Worm (Caenorhabditis elegans) whole organism, mixed stage, embryonic: ENCODE measurements around the gene R02F2.8.

Experiments used
- cnd-1 ChIP-seq: fragments of 200-800 bp; sonication (Bioruptor generic); optimal IDR thresholded peaks from 2 replicates; lab custom pipeline; 2018; ENCODE audit warnings: mild to moderate bottlenecking, missing genetic modification characterization, missing compliant biosample characterization
- mls-2 ChIP-seq: sonication (generic microtip); optimal IDR thresholded peaks from 2 replicates; lab custom pipeline; 2016; ENCODE audit warnings: mild to moderate bottlenecking, missing genetic modification characterization, moderate library complexity, missing compliant biosample characterization
- nhr-76 ChIP-seq: sonication (generic microtip); optimal IDR thresholded peaks from 2 replicates; lab custom pipeline; 2017; ENCODE audit warnings: missing biosample characterization, missing genetic modification characterization
- snpc-4 ChIP-seq: fragments of 150-350 bp; optimal IDR thresholded peaks from 2 replicates; lab custom pipeline; 2014; ENCODE audit warnings: missing biosample characterization, missing genetic modification characterization
- sptf-1 ChIP-seq: sonication (generic microtip); optimal IDR thresholded peaks from 2 replicates; lab custom pipeline; 2017; ENCODE audit warnings: mild to moderate bottlenecking, missing genetic modification characterization, moderate library complexity, missing compliant biosample characterization
- unc-39 ChIP-seq: fragments of 150-350 bp; optimal IDR thresholded peaks from 2 replicates; lab custom pipeline; 2014; ENCODE audit warnings: missing biosample characterization, missing genetic modification characterization
- unc-62 ChIP-seq: fragments of 150-350 bp; optimal IDR thresholded peaks from 2 replicates; lab custom pipeline; 2014; ENCODE audit warnings: missing biosample characterization, missing genetic modification reagents, missing genetic modification characterization

DNA sequence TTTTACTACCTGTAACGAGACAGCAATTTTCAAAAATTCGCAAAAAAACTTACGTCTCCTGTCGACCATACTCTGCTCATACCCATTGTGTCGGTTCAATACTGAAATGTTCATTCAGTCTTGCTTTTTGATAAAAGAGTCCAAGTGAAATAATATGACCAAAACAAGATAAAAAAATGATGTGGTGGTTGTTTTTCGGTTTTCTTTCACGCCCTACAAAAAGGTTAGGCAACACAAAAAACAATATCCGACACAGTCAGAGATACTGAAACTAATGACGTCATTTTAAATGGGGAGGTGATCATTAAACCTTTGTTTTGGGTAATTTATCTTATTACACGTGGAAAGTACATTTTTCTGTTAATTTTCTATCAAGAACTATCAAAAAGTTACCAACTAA is at the start of gene R02F2.8:
- TF ChIP-seq nhr-76 (tag; lab: Kevin White, UChicago), result no peak
- no peak for TF ChIP-seq unc-62 (GFP tag; lab: Kevin White, UChicago)
- no peak for TF ChIP-seq unc-39 (tag; lab: Kevin White, UChicago)
- TF ChIP-seq mls-2 (tag; lab: Kevin White, UChicago), result no peak
- no peak for TF ChIP-seq cnd-1 (tag; lab: Kevin White, UChicago)
- TF ChIP-seq snpc-4 (tag; lab: Kevin White, UChicago), result no peak
- TF ChIP-seq sptf-1 (tag; lab: Kevin White, UChicago), result no peak
